Worm (Caenorhabditis elegans) whole organism, L1 larva: Measurements from ENCODE around the gene nprt-1.

Experiments used
- ama-1 ChIP-seq: fragments of 150-350 bp; optimal IDR thresholded peaks from 2 replicates; lab custom pipeline; 2014
- egl-27 ChIP-seq, 2 experiments: fragments of 150-350 bp in 1 of 2; sonication (generic microtip); optimal IDR thresholded peaks; 3 replicates each; lab custom pipeline; 2017 to 2018; ENCODE audit warnings: missing biosample characterization in 2 of 2, missing genetic modification characterization in 2 of 2, missing genetic modification reagents in 2 of 2
- mep-1 ChIP-seq: fragments of 150-350 bp; optimal IDR thresholded peaks from 2 replicates; lab custom pipeline; 2014; ENCODE audit warnings: missing biosample characterization, missing genetic modification characterization
- nhr-84 ChIP-seq: sonication (generic microtip); optimal IDR thresholded peaks from 2 replicates; lab custom pipeline; 2017; ENCODE audit warnings: missing biosample characterization, missing genetic modification characterization
- skn-1 ChIP-seq: fragments of 150-350 bp; optimal IDR thresholded peaks from 2 replicates; lab custom pipeline; 2014; ENCODE audit warnings: missing biosample characterization, missing genetic modification characterization
- snpc-4 ChIP-seq: fragments of 150-350 bp; optimal IDR thresholded peaks from 2 replicates; lab custom pipeline; 2014; ENCODE audit warnings: missing biosample characterization, missing genetic modification characterization
- unc-130 ChIP-seq: fragments of 150-350 bp; optimal IDR thresholded peaks from 2 replicates; lab custom pipeline; 2017; ENCODE audit warnings: missing biosample characterization, missing genetic modification characterization, inconsistent platforms
- unc-62 ChIP-seq: fragments of 150-350 bp; optimal IDR thresholded peaks from 2 replicates; lab custom pipeline; 2014; ENCODE audit warnings: missing biosample characterization, missing genetic modification reagents, missing genetic modification characterization
- zag-1 ChIP-seq: fragments of 150-350 bp; optimal IDR thresholded peaks from 2 replicates; lab custom pipeline; 2014; ENCODE audit warnings: missing biosample characterization, missing genetic modification characterization
- ztf-11 ChIP-seq, 2 experiments: sonication (generic microtip); optimal IDR thresholded peaks; 2 replicates each; lab custom pipeline; 2016 to 2017; ENCODE audit warnings: missing genetic modification characterization in 2 of 2, missing biosample characterization in 1 of 2, missing compliant biosample characterization in 1 of 2
- ztf-4 ChIP-seq: fragments of 150-350 bp; optimal IDR thresholded peaks from 2 replicates; lab custom pipeline; 2014; ENCODE audit warnings: missing biosample characterization, missing genetic modification characterization

ce11 chrIV:2841260-2841659 is 49.0 kb downstream of the nprt-1 start, which contains the start of gene clec-83:
- TF ChIP-seq unc-62 (no peak), ama-1 (lab: Kevin White, UChicago) (no peak), egl-27 (tag; optimal IDR thresholded peaks at IDR 0.05; lab: Kevin White, UChicago) (no peak), unc-130 (no peak), snpc-4 (tag; lab: Kevin White, UChicago) (no peak), mep-1 (tag; lab: Kevin White, UChicago) (no peak), ztf-4 (tag; lab: Kevin White, UChicago) (no peak), zag-1 (tag; lab: Kevin White, UChicago) (no peak), skn-1 (tag; lab: Kevin White, UChicago) (no peak), nhr-84 (tag; lab: Kevin White, UChicago) (no peak), ztf-11 (tag; optimal IDR thresholded peaks at IDR 0.05; lab: Kevin White, UChicago) (no peak)
